Fruit fly (Drosophila melanogaster): ENCODE data around the gene Gp93.

dm6 chr3R:27986794-27987193 lies 38.3 kb downstream of the Gp93 start:
- TF ChIP-seq kay (GFP tag; ENCODE audit: borderline replicate concordance) (no peak), cic (GFP tag; optimal IDR thresholded peaks at IDR 0.05) (no peak), tj (GFP tag; optimal IDR thresholded peaks at IDR 0.05) (peak; percentile 47)
